Worm (Caenorhabditis elegans): Measurements from ENCODE around the gene F40F12.3.

The F40F12.3 gene

ce11 chrIII:9927378-9927777 is 6.7 kb upstream of the F40F12.3 start, which contains the start of gene ttr-2:
Gene ttr-2, plus strand, starts transcription at chrIII:9927769.
- TF ChIP-seq pha-4 (tag; optimal IDR thresholded peaks at IDR 0.05) (no peak), mxl-1 (tag; optimal IDR thresholded peaks at IDR 0.05) (no peak), lsl-1 (GFP tag; optimal IDR thresholded peaks at IDR 0.05) (no peak), lag-1 (GFP tag; IDR thresholded peaks at IDR 0.05) (no peak), atf-7 (tag; optimal IDR thresholded peaks at IDR 0.05) (no peak), hsf-1 (GFP tag; IDR thresholded peaks at IDR 0.05) (no peak), tlf-1 (GFP tag; optimal IDR thresholded peaks at IDR 0.05) (no peak), zim-3 (tag; optimal IDR thresholded peaks at IDR 0.05) (no peak), F57A8.1 (GFP tag; optimal IDR thresholded peaks at IDR 0.05) (no peak)

ce11 chrIII:9926650-9927049 is 6.0 kb upstream of the F40F12.3 start, which contains the start of gene ttr-3:
Gene ttr-3, minus strand, starts transcription at chrIII:9926750.
- TF ChIP-seq F37B4.10 (GFP tag; IDR thresholded peaks at IDR 0.05) (no peak), rcor-1 (GFP tag; IDR thresholded peaks at IDR 0.05) (no peak), F39B2.1 (GFP tag; IDR thresholded peaks at IDR 0.05) (no peak), tbp1 (GFP tag; optimal IDR thresholded peaks at IDR 0.05) (no peak), lin-35 (GFP tag; optimal IDR thresholded peaks at IDR 0.05) (no peak), Y53F4B.3 (GFP tag; IDR thresholded peaks at IDR 0.05) (no peak), attf-5 (GFP tag; optimal IDR thresholded peaks at IDR 0.05) (no peak), nhr-179 (tag; optimal IDR thresholded peaks at IDR 0.05) (no peak), egl-44 (GFP tag; IDR thresholded peaks at IDR 0.05) (no peak), snpc-3.4 (tag; optimal IDR thresholded peaks at IDR 0.05) (no peak), snpc-1.1 (tag; optimal IDR thresholded peaks at IDR 0.05; ENCODE audit: insufficient read depth) (no peak)

- no peak for TF ChIP-seq F10E7.11 (tag; optimal IDR thresholded peaks at IDR 0.05)
- TF ChIP-seq F23B12.7 (tag; optimal IDR thresholded peaks at IDR 0.05; ENCODE audit: insufficient read depth): no peak
- TF ChIP-seq lag-1 (GFP tag; IDR thresholded peaks at IDR 0.05): no peak
- TF ChIP-seq ama-1 (optimal IDR thresholded peaks at IDR 0.05): no peak
- no peak for TF ChIP-seq ama-1 (GFP tag; optimal IDR thresholded peaks at IDR 0.05)
Measured at ce11 chrIII:9922874-9923273, 2.2 kb upstream of the F40F12.3 start, which contains the start of gene cbp-2. Gene cbp-2, plus strand, starts transcription at chrIII:9923174.

ce11 chrIII:9922310-9922709 is 1.6 kb upstream of the F40F12.3 start:
- no peak for TF ChIP-seq cebp-1 (GFP tag; IDR thresholded peaks at IDR 0.05)
- peak; percentile 50 for TF ChIP-seq cebp-1 (tag; optimal IDR thresholded peaks at IDR 0.05)
- TF ChIP-seq ztf-25 (GFP tag; IDR thresholded peaks at IDR 0.05): no peak
- peak; percentile 57 for TF ChIP-seq nhr-80 (tag; optimal IDR thresholded peaks at IDR 0.05)

ce11 chrIII:9913722-9914121 is 6.9 kb downstream of the F40F12.3 start, which contains the start of gene cbp-3:
Gene cbp-3, plus strand, starts transcription at chrIII:9913993.
- TF ChIP-seq Y79H2A.3 (GFP tag; conservative IDR thresholded peaks at IDR 0.05) (no peak), cebp-1 (GFP tag; IDR thresholded peaks at IDR 0.05) (peak; percentile 95), cebp-1 (tag; optimal IDR thresholded peaks at IDR 0.05) (peak; percentile 95), nhr-80 (tag; optimal IDR thresholded peaks at IDR 0.05) (peak; percentile 69)

ce11 chrIII:9912998-9913397 is 7.7 kb downstream of the F40F12.3 start:
- TF ChIP-seq efl-1 (GFP tag; optimal IDR thresholded peaks at IDR 0.05) (no peak), dpl-1 (GFP tag; optimal IDR thresholded peaks at IDR 0.05) (no peak), nhr-80 (tag; optimal IDR thresholded peaks at IDR 0.05) (peak; percentile 37), F10E7.11 (tag; optimal IDR thresholded peaks at IDR 0.05) (no peak)

All from whole organism, young adult.